Fruit fly (Drosophila melanogaster) whole organism, prepupa: ENCODE measurements around the gene CG15506.
A peak's percentile ranks its signal among the peaks of the same experiment; 100 is the strongest.

Source experiments
- CG10669 ChIP-seq: fragments of 200-800 bp; sonication (Bioruptor generic); optimal IDR thresholded peaks from 3 replicates; lab custom pipeline; 2018; ENCODE audit warnings: missing biosample characterization, mild to moderate bottlenecking, missing genetic modification characterization, moderate library complexity
- CG6163 ChIP-seq: fragments of 200-800 bp; sonication (Bioruptor generic); IDR thresholded peaks from 3 replicates; pipeline ENCODE4 v1.3.6; 2022; ENCODE audit warnings: missing biosample characterization, missing genetic modification characterization
- CG6854 ChIP-seq: fragments of 200-800 bp; sonication (Bioruptor generic); optimal IDR thresholded peaks from 2 replicates; lab custom pipeline; 2017; ENCODE audit warnings: missing biosample characterization, mild to moderate bottlenecking, missing genetic modification characterization
- CG8119 ChIP-seq: fragments of 200-800 bp; sonication (Bioruptor generic); IDR thresholded peaks from 3 replicates; pipeline ENCODE4 v1.3.6; 2022; ENCODE audit warnings: missing biosample characterization, missing genetic modification characterization
- Eip78C ChIP-seq: fragments of 200-800 bp; sonication (Bioruptor generic); peaks from one replicate; lab custom pipeline; 2016; ENCODE audit warnings: missing biosample characterization, missing genetic modification characterization
- Gug ChIP-seq: fragments of 200-800 bp; sonication (Bioruptor generic); IDR thresholded peaks from 2 replicates; pipeline ENCODE4 v1.3.6; 2022; ENCODE audit warnings: missing biosample characterization, missing genetic modification characterization
- Hr39 ChIP-seq: fragments of 200-800 bp; sonication (Bioruptor generic); optimal IDR thresholded peaks from 2 replicates; lab custom pipeline; 2016; ENCODE audit warnings: missing biosample characterization, missing genetic modification characterization
- Hr4 ChIP-seq: fragments of 200-800 bp; sonication (Bioruptor generic); optimal IDR thresholded peaks from 3 replicates; lab custom pipeline; 2016; ENCODE audit warnings: missing biosample characterization, missing genetic modification characterization
- fd59A ChIP-seq: fragments of 200-800 bp; sonication (Bioruptor generic); optimal IDR thresholded peaks from 2 replicates; lab custom pipeline; 2017; ENCODE audit warnings: missing biosample characterization, mild to moderate bottlenecking, missing genetic modification characterization, missing genetic modification reagents
- lz ChIP-seq: fragments of 200-800 bp; sonication (Bioruptor generic); optimal IDR thresholded peaks from 3 replicates; lab custom pipeline; 2016; ENCODE audit warnings: missing biosample characterization, missing genetic modification characterization
- net ChIP-seq: fragments of 200-800 bp; sonication (Bioruptor generic); optimal IDR thresholded peaks from 3 replicates; lab custom pipeline; 2016; ENCODE audit warnings: missing biosample characterization, missing genetic modification characterization

DNA sequence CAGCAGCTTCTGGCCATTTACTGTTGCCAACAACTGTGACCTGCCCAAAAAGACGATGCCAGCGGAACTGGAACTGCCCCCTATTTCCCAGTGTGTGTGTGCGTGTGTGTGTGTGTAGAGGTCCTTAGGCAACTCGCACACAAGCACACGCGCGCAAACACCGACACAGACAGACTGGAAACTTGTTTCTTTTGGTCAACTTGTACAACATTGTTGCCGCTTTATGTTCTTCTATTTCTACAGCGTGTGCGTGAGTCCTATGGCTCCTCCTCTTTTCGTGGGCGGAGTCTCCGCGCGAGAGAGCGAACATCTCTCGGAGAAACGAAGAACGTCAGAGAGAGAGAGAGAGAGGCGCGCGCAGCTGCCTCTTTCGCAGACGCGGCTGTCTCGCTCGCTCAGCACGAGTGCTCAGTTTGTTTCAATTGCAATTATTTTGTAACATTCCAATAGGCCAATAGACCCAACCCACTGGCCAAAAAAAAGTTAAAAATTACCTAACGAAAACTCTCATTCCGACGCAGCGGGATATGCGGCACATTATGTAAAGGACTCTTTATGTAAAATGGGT is 27.4 kb upstream of the CG15506 start:
- no peak for TF ChIP-seq CG8119 (GFP tag; lab: Robert Waterston, UW)
- TF ChIP-seq CG10669 (GFP tag; lab: Kevin White, UChicago): no peak
- no peak for TF ChIP-seq lz
- no peak for TF ChIP-seq Hr4 (GFP tag; lab: Kevin White, UChicago)
- TF ChIP-seq CG6854: no peak
- no peak for TF ChIP-seq Hr39 (GFP tag; lab: Kevin White, UChicago)
- TF ChIP-seq Eip78C (GFP tag; lab: Kevin White, UChicago): no peak
- 0 out of 3 replicates have a peak, but pooled peaks have one; percentile 5 for TF ChIP-seq CG6163 (GFP tag; lab: Robert Waterston, UW)
- no peak for TF ChIP-seq Gug (GFP tag; lab: Robert Waterston, UW)
- no peak for TF ChIP-seq net (GFP tag; lab: Kevin White, UChicago)
- TF ChIP-seq fd59A (GFP tag; lab: Kevin White, UChicago): no peak
